Worm (Caenorhabditis elegans): ENCODE results near the gene ceh-88.

DNA sequence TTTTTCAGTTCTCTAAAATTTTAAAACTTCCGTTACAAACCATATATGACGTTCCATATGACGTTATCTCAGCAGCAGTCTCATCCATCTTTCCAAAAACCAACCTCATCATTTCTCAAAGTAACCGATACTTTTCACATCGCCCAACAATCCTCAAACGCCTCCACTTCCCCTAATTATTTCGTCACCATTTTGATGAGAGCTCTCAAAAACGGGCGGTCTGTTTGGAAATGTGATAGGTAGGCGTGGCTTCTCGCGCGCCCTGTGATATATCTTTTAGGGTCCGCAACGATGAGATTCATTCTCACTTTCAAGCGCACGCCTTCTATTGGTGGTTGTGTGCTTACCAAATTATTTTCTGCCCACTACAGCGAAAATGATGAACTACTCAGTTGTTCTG lies 39.3 kb downstream of the ceh-88 start, which contains the start of gene trh-1:
- no peak for TF ChIP-seq nhr-11 (tag; optimal IDR thresholded peaks at IDR 0.05)
- no peak for TF ChIP-seq unc-39 (tag; optimal IDR thresholded peaks at IDR 0.05)
- no peak for TF ChIP-seq ama-1 (optimal IDR thresholded peaks at IDR 0.05)
- TF ChIP-seq mdl-1 (tag; optimal IDR thresholded peaks at IDR 0.05), result no peak
- no peak for TF ChIP-seq nhr-6 (tag; optimal IDR thresholded peaks at IDR 0.05)
- TF ChIP-seq nhr-12 (tag; optimal IDR thresholded peaks at IDR 0.05), result no peak
- no peak for TF ChIP-seq snpc-4 (tag; optimal IDR thresholded peaks at IDR 0.05)
- no peak for TF ChIP-seq lin-13 (GFP tag; optimal IDR thresholded peaks at IDR 0.05)
- no peak for TF ChIP-seq fos-1 (tag; optimal IDR thresholded peaks at IDR 0.05)
- TF ChIP-seq ceh-82 (tag; optimal IDR thresholded peaks at IDR 0.05), result no peak
- no peak for TF ChIP-seq unc-62 (GFP tag; optimal IDR thresholded peaks at IDR 0.05)
- TF ChIP-seq peb-1 (tag; optimal IDR thresholded peaks at IDR 0.05), result no peak
- TF ChIP-seq elt-1 (tag; optimal IDR thresholded peaks at IDR 0.05), result no peak
- TF ChIP-seq zag-1 (tag; optimal IDR thresholded peaks at IDR 0.05), result no peak
